Fruit fly (Drosophila melanogaster) whole organism, pupa: ENCODE measurements around the gene Ire1.

Source experiments
- CG10348 ChIP-seq: fragments of 200-800 bp; sonication (Bioruptor generic); IDR thresholded peaks from 2 replicates; pipeline ENCODE4 v1.3.6; 2022; ENCODE audit warnings: missing biosample characterization, missing genetic modification characterization
- CG12605 ChIP-seq: fragments of 200-800 bp; sonication (Bioruptor generic); IDR thresholded peaks from 2 replicates; pipeline ENCODE4 v1.3.6; 2022; ENCODE audit warnings: missing biosample characterization, missing genetic modification characterization
- CG13204 ChIP-seq: fragments of 200-800 bp; sonication (Bioruptor generic); optimal IDR thresholded peaks from 2 replicates; lab custom pipeline; 2018; ENCODE audit warnings: missing biosample characterization, mild to moderate bottlenecking, missing genetic modification characterization, moderate library complexity
- CG14655 ChIP-seq: fragments of 200-800 bp; sonication (Bioruptor generic); optimal IDR thresholded peaks from 3 replicates; lab custom pipeline; 2017; ENCODE audit warnings: mild to moderate bottlenecking, missing biosample characterization, missing genetic modification reagents, missing genetic modification characterization
- CG15710 ChIP-seq: fragments of 200-800 bp; sonication (Bioruptor generic); optimal IDR thresholded peaks from 2 replicates; lab custom pipeline; 2018; ENCODE audit warnings: missing biosample characterization, mild to moderate bottlenecking, missing genetic modification characterization, moderate library complexity
- CG17806 ChIP-seq: fragments of 200-800 bp; sonication (Bioruptor generic); optimal IDR thresholded peaks from 2 replicates; lab custom pipeline; 2018; ENCODE audit warnings: missing biosample characterization, mild to moderate bottlenecking, missing genetic modification characterization, moderate library complexity
- CG32121 ChIP-seq: fragments of 200-800 bp; sonication (Bioruptor generic); IDR thresholded peaks from 2 replicates; pipeline ENCODE4 v1.3.6; 2022; ENCODE audit warnings: missing biosample characterization, missing genetic modification characterization
- CG34367 ChIP-seq: fragments of 200-800 bp; sonication (Bioruptor generic); optimal IDR thresholded peaks from 2 replicates; lab custom pipeline; 2018; ENCODE audit warnings: missing biosample characterization, mild to moderate bottlenecking, missing genetic modification characterization
- CG4496 ChIP-seq: fragments of 200-800 bp; sonication (Bioruptor generic); IDR thresholded peaks from 3 replicates; pipeline ENCODE4 v1.3.6; 2022; ENCODE audit warnings: missing biosample characterization, missing genetic modification characterization
- CG8159 ChIP-seq: fragments of 200-800 bp; sonication (Bioruptor generic); optimal IDR thresholded peaks from 3 replicates; lab custom pipeline; 2018; ENCODE audit warnings: missing biosample characterization, mild to moderate bottlenecking, missing genetic modification characterization, moderate library complexity
- CG8301 ChIP-seq: fragments of 200-800 bp; sonication (Bioruptor generic); optimal IDR thresholded peaks from 2 replicates; lab custom pipeline; 2018; ENCODE audit warnings: missing biosample characterization, mild to moderate bottlenecking, missing genetic modification characterization
- CG9948 ChIP-seq: fragments of 200-800 bp; sonication (Bioruptor generic); optimal IDR thresholded peaks from 2 replicates; lab custom pipeline; 2018; ENCODE audit warnings: missing biosample characterization, mild to moderate bottlenecking, missing genetic modification characterization, moderate library complexity
- D1 ChIP-seq: fragments of 200-800 bp; sonication (Bioruptor generic); optimal IDR thresholded peaks from 2 replicates; lab custom pipeline; 2018; ENCODE audit warnings: missing biosample characterization, mild to moderate bottlenecking, missing genetic modification characterization, moderate library complexity
- EcR ChIP-seq: fragments of 200-800 bp; sonication (Bioruptor generic); optimal IDR thresholded peaks from 3 replicates; lab custom pipeline; 2019; ENCODE audit warnings: missing biosample characterization, missing genetic modification characterization, mild to moderate bottlenecking, moderate library complexity, missing genetic modification reagents
- Ets98B ChIP-seq: fragments of 200-800 bp; sonication (Bioruptor generic); IDR thresholded peaks from 2 replicates; pipeline ENCODE4 v1.3.6; 2022; ENCODE audit warnings: missing biosample characterization, missing genetic modification characterization
- Pif1A ChIP-seq: fragments of 200-800 bp; sonication (Bioruptor generic); optimal IDR thresholded peaks from 3 replicates; lab custom pipeline; 2016; ENCODE audit warnings: missing biosample characterization, missing genetic modification characterization
- Pif1B ChIP-seq: fragments of 200-800 bp; sonication (Bioruptor generic); optimal IDR thresholded peaks from 3 replicates; lab custom pipeline; 2016; ENCODE audit warnings: missing biosample characterization, missing genetic modification characterization
- Snoo ChIP-seq: fragments of 200-800 bp; sonication (Bioruptor generic); optimal IDR thresholded peaks from 3 replicates; lab custom pipeline; 2017; ENCODE audit warnings: missing biosample characterization, mild to moderate bottlenecking, missing genetic modification characterization, inconsistent platforms
- fd96Ca ChIP-seq: fragments of 200-800 bp; sonication (Bioruptor generic); IDR thresholded peaks from 3 replicates; pipeline ENCODE4 v1.3.6; 2022; ENCODE audit warnings: missing biosample characterization, missing genetic modification characterization
- gl ChIP-seq: fragments of 200-800 bp; sonication (Bioruptor generic); optimal IDR thresholded peaks from 2 replicates; lab custom pipeline; 2018; ENCODE audit warnings: missing biosample characterization, mild to moderate bottlenecking, missing genetic modification characterization
- rn ChIP-seq: fragments of 200-800 bp; sonication (Bioruptor generic); IDR thresholded peaks from 2 replicates; pipeline ENCODE4 v1.3.6; 2022; ENCODE audit warnings: missing biosample characterization, missing genetic modification characterization

Ire1 gene

DNA sequence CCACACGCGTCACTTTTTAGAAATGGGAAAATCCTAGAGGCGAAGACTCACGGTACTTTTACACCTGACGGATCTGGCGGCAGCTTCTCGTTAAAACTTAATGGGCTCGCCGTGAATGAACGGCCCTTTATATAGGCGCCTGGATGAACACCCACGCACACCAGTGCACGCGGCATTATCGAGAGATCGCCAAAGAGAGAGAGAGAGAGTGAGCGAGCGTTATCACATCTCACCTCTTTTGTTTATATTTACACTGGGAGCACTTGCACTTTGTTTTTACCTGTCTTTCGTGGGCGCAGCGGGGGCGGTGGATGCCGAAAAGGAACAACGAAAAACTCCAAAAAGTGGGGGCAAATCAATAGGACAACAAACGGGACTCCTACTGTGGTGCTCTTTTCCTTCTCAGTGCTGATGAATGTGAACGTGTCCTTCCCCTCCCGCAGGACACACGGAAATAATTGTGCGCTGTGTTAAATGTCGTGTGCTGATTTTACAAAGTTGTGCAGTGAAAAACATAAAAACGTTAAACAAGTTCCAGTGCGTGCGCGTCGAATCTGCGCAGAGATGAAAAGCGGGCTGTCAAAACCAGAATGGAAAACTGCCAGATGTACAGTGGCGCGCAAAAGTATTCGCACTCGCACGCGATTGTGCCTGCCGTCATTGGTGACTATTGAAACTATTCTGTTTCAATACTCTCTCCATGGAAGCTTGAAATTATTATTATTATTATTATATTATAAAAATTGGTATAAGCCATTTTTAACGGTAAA lies 14.2 kb upstream of the Ire1 start, which contains the start of gene Mrp5:
Gene Mrp5, minus strand, starts transcription at position 561 of the 770 bp plus-strand sequence.
- peak; percentile 60 for TF ChIP-seq gl (tag; lab: Kevin White, UChicago)
- no peak for TF ChIP-seq CG32121 (GFP tag; lab: Robert Waterston, UW)
- TF ChIP-seq CG8301 (tag; lab: Kevin White, UChicago) = peak; percentile 36
- TF ChIP-seq D1 (tag; lab: Kevin White, UChicago) = no peak
- TF ChIP-seq Pif1A (GFP tag; lab: Kevin White, UChicago) = peak; percentile 23
- TF ChIP-seq Snoo = peak; percentile 21
- peak; percentile 12 for TF ChIP-seq CG15710 (tag; lab: Kevin White, UChicago)
- peak; percentile 58 for TF ChIP-seq EcR
- no peak for TF ChIP-seq Ets98B (GFP tag; lab: Robert Waterston, UW)
- no peak for TF ChIP-seq CG10348 (GFP tag; lab: Robert Waterston, UW)
- peak; percentile 46 for TF ChIP-seq Pif1B (GFP tag; lab: Kevin White, UChicago)
- TF ChIP-seq CG17806 = peak; percentile 19
- peak; percentile 80 for TF ChIP-seq CG4496
- TF ChIP-seq CG13204 (GFP tag; lab: Kevin White, UChicago) = peak; percentile 40
- no peak for TF ChIP-seq rn (GFP tag; lab: Robert Waterston, UW)
- TF ChIP-seq CG9948 (tag; lab: Kevin White, UChicago) = no peak
- no peak for TF ChIP-seq CG34367 (tag; lab: Kevin White, UChicago)
- peak; percentile 36 for TF ChIP-seq CG8159 (tag; lab: Kevin White, UChicago)
- peak; percentile 51; the same call in 1 of the 3 replicates for TF ChIP-seq fd96Ca (GFP tag; lab: Robert Waterston, UW)
- TF ChIP-seq CG12605 (GFP tag; lab: Robert Waterston, UW) = no peak
- no peak for TF ChIP-seq CG14655 (GFP tag; lab: Kevin White, UChicago)

DNA sequence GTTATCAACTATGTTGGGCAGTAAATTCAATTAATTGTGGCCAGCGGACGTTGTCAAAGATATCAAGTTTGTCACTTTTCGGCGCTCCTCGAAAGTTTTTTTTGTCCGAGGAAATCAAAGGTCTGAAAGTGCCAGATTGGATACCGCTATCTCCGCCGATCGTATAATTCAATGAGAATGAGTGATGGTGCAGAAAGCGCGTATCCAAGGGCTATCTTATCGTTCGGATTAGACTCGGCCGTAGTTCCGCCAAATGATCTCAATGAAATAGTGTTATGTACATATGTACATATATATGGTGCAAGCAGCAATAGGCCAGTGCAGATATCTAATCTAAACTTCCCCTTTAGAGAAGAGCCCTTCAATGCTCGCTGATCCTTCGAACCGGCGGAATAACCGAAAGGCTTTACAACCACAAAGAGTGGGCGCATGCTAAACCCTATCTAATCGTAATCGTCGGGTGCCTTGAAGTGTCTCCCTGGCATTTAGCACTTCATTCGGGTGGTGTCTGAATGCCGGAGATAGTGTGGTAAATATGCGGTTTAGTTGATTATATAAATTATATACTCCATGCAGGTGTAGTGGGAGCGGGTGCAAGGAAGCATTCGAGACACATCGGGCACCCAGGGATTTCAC lies 12.1 kb upstream of the Ire1 start:
- TF ChIP-seq Ets98B (GFP tag; lab: Robert Waterston, UW) = no peak
- TF ChIP-seq fd96Ca (GFP tag; lab: Robert Waterston, UW) = no peak
- no peak for TF ChIP-seq D1 (tag; lab: Kevin White, UChicago)

DNA sequence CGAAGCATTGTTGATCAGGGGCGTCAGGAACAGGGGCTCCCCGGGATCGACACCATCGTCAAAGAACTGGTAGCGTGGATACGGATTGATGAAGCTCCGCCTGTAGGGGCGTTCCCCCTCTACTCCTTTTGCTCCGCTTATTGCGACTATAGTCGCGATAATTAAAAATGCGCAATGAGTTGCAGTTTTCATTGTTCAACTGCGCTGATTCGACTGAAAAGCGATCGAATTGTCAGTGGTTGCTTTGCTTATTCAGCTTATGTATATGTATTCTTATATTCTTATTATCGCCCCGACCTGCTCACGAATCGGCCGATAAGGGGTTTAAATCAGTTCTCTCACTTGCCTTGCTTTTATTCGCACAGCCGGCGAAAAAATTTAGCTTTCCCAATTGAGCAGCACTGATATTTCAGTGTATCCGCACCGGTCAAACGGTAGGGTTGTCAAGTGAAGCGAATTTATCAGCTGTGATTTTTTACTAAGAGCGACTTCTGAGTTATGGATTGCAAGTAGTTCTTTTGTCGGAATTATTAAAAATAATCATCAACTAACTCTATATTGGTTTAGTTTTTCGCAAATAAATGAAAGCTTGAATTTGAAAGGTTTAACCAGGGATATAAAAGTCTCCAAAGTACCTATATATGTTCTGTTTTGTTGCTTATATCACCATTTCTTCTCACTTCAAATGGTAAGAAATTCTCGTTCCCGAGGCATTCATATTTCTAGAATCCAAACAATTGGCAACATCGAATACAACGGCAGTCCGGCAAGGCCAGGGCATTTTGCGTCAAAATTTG lies 3.1 kb upstream of the Ire1 start, which contains the start of the genes CG4572 and CG4686:
Gene CG4572, minus strand, starts transcription at position 415 of the 797 bp plus-strand sequence.
Gene CG4686, plus strand, starts transcription at position 518 of the 797 bp plus-strand sequence.
- peak; percentile 69 for TF ChIP-seq CG12605 (GFP tag; lab: Robert Waterston, UW)
- TF ChIP-seq CG8301 (tag; lab: Kevin White, UChicago) = peak; percentile 74
- no peak; the same call in 1 of the 2 replicates for TF ChIP-seq Ets98B (GFP tag; lab: Robert Waterston, UW)
- TF ChIP-seq CG17806 = peak; percentile 52
- TF ChIP-seq CG9948 (tag; lab: Kevin White, UChicago) = peak; percentile 68
- TF ChIP-seq Snoo = peak; percentile 67
- TF ChIP-seq rn (GFP tag; lab: Robert Waterston, UW) = peak; percentile 68
- 0 out of 3 replicates have a peak, but pooled peaks have one; percentile 63 for TF ChIP-seq fd96Ca (GFP tag; lab: Robert Waterston, UW)
- TF ChIP-seq CG34367 (tag; lab: Kevin White, UChicago) = peak; percentile 60
- TF ChIP-seq Pif1A (GFP tag; lab: Kevin White, UChicago) = no peak
- TF ChIP-seq EcR = peak; percentile 72
- TF ChIP-seq Pif1B (GFP tag; lab: Kevin White, UChicago) = peak; percentile 46
- no peak for TF ChIP-seq CG14655 (GFP tag; lab: Kevin White, UChicago)
- peak; percentile 60 for TF ChIP-seq CG4496
- 0 out of 2 replicates have a peak, but pooled peaks have one; percentile 34 for TF ChIP-seq CG10348 (GFP tag; lab: Robert Waterston, UW)
- TF ChIP-seq CG8159 (tag; lab: Kevin White, UChicago) = peak; percentile 75
- TF ChIP-seq D1 (tag; lab: Kevin White, UChicago) = no peak
- TF ChIP-seq CG15710 (tag; lab: Kevin White, UChicago) = peak; percentile 70
- TF ChIP-seq CG13204 (GFP tag; lab: Kevin White, UChicago) = no peak
- peak; percentile 55 for TF ChIP-seq CG32121 (GFP tag; lab: Robert Waterston, UW)
- TF ChIP-seq gl (tag; lab: Kevin White, UChicago) = peak; percentile 63

DNA sequence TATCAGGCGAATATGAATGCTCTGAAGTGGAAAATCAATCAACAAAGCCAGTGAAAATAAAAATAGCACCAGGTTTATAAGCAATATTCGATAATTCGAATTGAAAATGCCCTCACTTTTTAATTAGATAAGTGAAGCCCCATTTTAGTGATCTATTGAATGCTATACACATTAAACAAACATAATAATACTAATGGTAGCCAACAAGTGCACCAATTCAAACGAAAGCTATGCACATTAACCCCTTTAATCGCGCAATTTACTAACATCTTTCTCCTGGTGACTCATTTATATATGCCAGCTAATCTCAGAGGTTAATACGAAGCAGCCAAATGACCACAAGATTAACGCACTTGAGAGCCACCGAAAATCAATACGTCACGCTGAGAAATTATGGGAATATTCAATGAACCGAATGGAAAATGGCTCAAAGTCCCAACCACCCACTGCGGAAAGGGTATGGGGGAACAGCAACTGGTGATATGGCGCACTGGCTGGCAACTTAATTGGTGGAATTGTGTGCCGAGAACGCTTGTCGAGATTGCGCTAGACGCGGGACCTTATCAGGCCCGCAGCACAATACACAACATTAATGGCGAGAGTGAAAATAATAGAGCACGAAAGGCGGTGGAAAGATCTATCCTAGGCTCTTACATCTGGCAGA lies 1.6 kb downstream of the Ire1 start:
- no peak for TF ChIP-seq Pif1A (GFP tag; lab: Kevin White, UChicago)
- no peak; the same call in 1 of the 2 replicates for TF ChIP-seq Ets98B (GFP tag; lab: Robert Waterston, UW)
- TF ChIP-seq CG13204 (GFP tag; lab: Kevin White, UChicago) = no peak
- no peak for TF ChIP-seq CG17806
- peak; percentile 52; the same call in 1 of the 2 replicates for TF ChIP-seq CG32121 (GFP tag; lab: Robert Waterston, UW)
- 0 out of 3 replicates have a peak, but pooled peaks have one; percentile 13 for TF ChIP-seq fd96Ca (GFP tag; lab: Robert Waterston, UW)
- TF ChIP-seq CG34367 (tag; lab: Kevin White, UChicago) = no peak
- no peak for TF ChIP-seq CG10348 (GFP tag; lab: Robert Waterston, UW)
- TF ChIP-seq CG15710 (tag; lab: Kevin White, UChicago) = no peak
- peak; percentile 30; the same call in 1 of the 3 replicates for TF ChIP-seq CG4496
- TF ChIP-seq Pif1B (GFP tag; lab: Kevin White, UChicago) = no peak
- no peak for TF ChIP-seq CG8301 (tag; lab: Kevin White, UChicago)
- peak; percentile 21; the same call in 1 of the 2 replicates for TF ChIP-seq CG12605 (GFP tag; lab: Robert Waterston, UW)
- TF ChIP-seq CG8159 (tag; lab: Kevin White, UChicago) = no peak
- TF ChIP-seq EcR = peak; percentile 1
- TF ChIP-seq gl (tag; lab: Kevin White, UChicago) = peak; percentile 42
- no peak for TF ChIP-seq CG14655 (GFP tag; lab: Kevin White, UChicago)
